Worm (Caenorhabditis elegans) whole organism, L1 larva: Measurements from ENCODE around the gene F08H9.4.
A peak's percentile ranks its signal among the peaks of the same experiment; 100 is the strongest.

Source experiments
- aha-1 ChIP-seq: fragments of 150-350 bp; optimal IDR thresholded peaks from 2 replicates; lab custom pipeline; 2014; ENCODE audit warnings: missing biosample characterization, missing genetic modification characterization
- alr-1 ChIP-seq: fragments of 200-800 bp; sonication (Bioruptor generic); optimal IDR thresholded peaks from 2 replicates; lab custom pipeline; 2018; ENCODE audit warnings: borderline replicate concordance, mild to moderate bottlenecking, missing genetic modification characterization, missing compliant biosample characterization
- aly-2 ChIP-seq: fragments of 150-350 bp; optimal IDR thresholded peaks from 2 replicates; lab custom pipeline; 2014; ENCODE audit warnings: missing biosample characterization, missing genetic modification characterization
- ceh-8 ChIP-seq: fragments of 200-800 bp; sonication (Bioruptor generic); optimal IDR thresholded peaks from 2 replicates; lab custom pipeline; 2018; ENCODE audit warnings: mild to moderate bottlenecking, missing genetic modification characterization, moderate library complexity, missing compliant biosample characterization
- ces-1 ChIP-seq: fragments of 150-350 bp; optimal IDR thresholded peaks from 2 replicates; lab custom pipeline; 2014; ENCODE audit warnings: missing biosample characterization, missing genetic modification reagents, missing genetic modification characterization
- dpl-1 ChIP-seq, 3 experiments: fragments of 150-350 bp in 2 of 3; sonication (generic microtip) in 1 of 3; optimal IDR thresholded peaks; 2 replicates each; lab custom pipeline; 2014 to 2017; ENCODE audit warnings: missing biosample characterization in 3 of 3, missing genetic modification characterization in 3 of 3, missing genetic modification reagents in 3 of 3
- dsc-1 ChIP-seq: sonication (generic microtip); optimal IDR thresholded peaks from 2 replicates; lab custom pipeline; 2016; ENCODE audit warnings: mild to moderate bottlenecking, missing genetic modification characterization, missing compliant biosample characterization
- efl-1 ChIP-seq, 4 experiments: fragments of 150-350 bp; optimal IDR thresholded peaks in 3 of 4; peaks in 1 of 4; 1 replicate in 1 of 4; 2 replicates in 3 of 4; lab custom pipeline; 2014; ENCODE audit warnings: missing biosample characterization in 2 of 4, missing genetic modification characterization in 2 of 4, missing genetic modification reagents in 2 of 4
- egl-27 ChIP-seq, 2 experiments: fragments of 150-350 bp in 1 of 2; sonication (generic microtip); optimal IDR thresholded peaks; 3 replicates each; lab custom pipeline; 2017 to 2018; ENCODE audit warnings: missing biosample characterization in 2 of 2, missing genetic modification characterization in 2 of 2, missing genetic modification reagents in 2 of 2
- elt-2 ChIP-seq: sonication (generic microtip); optimal IDR thresholded peaks from 2 replicates; lab custom pipeline; 2016; ENCODE audit warnings: missing genetic modification characterization, mild to moderate bottlenecking, inconsistent platforms, missing compliant biosample characterization, missing genetic modification reagents
- elt-3 ChIP-seq, 6 experiments: fragments of 150-350 bp in 1 of 6; sonication (generic microtip); optimal IDR thresholded peaks; 2 replicates each; lab custom pipeline; 2017 to 2018; ENCODE audit warnings: missing biosample characterization in 6 of 6, missing genetic modification characterization in 6 of 6, inconsistent platforms in 1 of 6
- fkh-10 ChIP-seq: sonication (generic microtip); optimal IDR thresholded peaks from 2 replicates; lab custom pipeline; 2017; ENCODE audit warnings: missing biosample characterization, missing genetic modification reagents, missing genetic modification characterization
- hlh-17 ChIP-seq: fragments of 200-800 bp; sonication (Bioruptor generic); optimal IDR thresholded peaks from 2 replicates; lab custom pipeline; 2018; ENCODE audit warnings: missing genetic modification characterization, mild to moderate bottlenecking, missing compliant biosample characterization, moderate library complexity, borderline replicate concordance
- hlh-4 ChIP-seq: sonication (generic microtip); optimal IDR thresholded peaks from 2 replicates; lab custom pipeline; 2016; ENCODE audit warnings: mild to moderate bottlenecking, missing genetic modification characterization, missing compliant biosample characterization
- irx-1 ChIP-seq: sonication (generic microtip); optimal IDR thresholded peaks from 2 replicates; lab custom pipeline; 2016; ENCODE audit warnings: missing genetic modification characterization, missing compliant biosample characterization
- lin-13 ChIP-seq: fragments of 150-350 bp; optimal IDR thresholded peaks from 2 replicates; lab custom pipeline; 2014; ENCODE audit warnings: missing biosample characterization, missing genetic modification reagents, missing genetic modification characterization
- lin-15B ChIP-seq: fragments of 150-350 bp; sonication (generic microtip); optimal IDR thresholded peaks from 3 replicates; lab custom pipeline; 2014; ENCODE audit warnings: missing biosample characterization, missing genetic modification characterization
- lsy-2 ChIP-seq, 2 experiments: fragments of 150-350 bp; optimal IDR thresholded peaks; 2 replicates each; lab custom pipeline; 2014; ENCODE audit warnings: missing biosample characterization in 2 of 2, missing genetic modification characterization in 2 of 2
- mdl-1 ChIP-seq, 2 experiments: fragments of 150-350 bp; optimal IDR thresholded peaks; 2 replicates each; lab custom pipeline; 2014 to 2017; ENCODE audit warnings: missing biosample characterization in 2 of 2, missing genetic modification characterization in 2 of 2, inconsistent platforms in 1 of 2
- mef-2 ChIP-seq: fragments of 150-350 bp; optimal IDR thresholded peaks from 2 replicates; lab custom pipeline; 2014; ENCODE audit warnings: missing biosample characterization, missing genetic modification characterization
- nhr-11 ChIP-seq: fragments of 150-350 bp; optimal IDR thresholded peaks from 2 replicates; lab custom pipeline; 2014; ENCODE audit warnings: missing biosample characterization, missing genetic modification characterization
- nhr-19 ChIP-seq: fragments of 200-800 bp; sonication (Bioruptor generic); conservative IDR thresholded peaks from 2 replicates; pipeline ENCODE4 v1.3.6; 2022; ENCODE audit warnings: missing genetic modification characterization, missing compliant biosample characterization
- nhr-20 ChIP-seq: sonication (generic microtip); optimal IDR thresholded peaks from 2 replicates; lab custom pipeline; 2016; ENCODE audit warnings: mild to moderate bottlenecking, missing genetic modification characterization, missing compliant biosample characterization
- nhr-28 ChIP-seq: fragments of 150-350 bp; optimal IDR thresholded peaks from 2 replicates; lab custom pipeline; 2014; ENCODE audit warnings: missing biosample characterization, missing genetic modification characterization
- nhr-47 ChIP-seq: sonication (generic microtip); optimal IDR thresholded peaks from 2 replicates; lab custom pipeline; 2016; ENCODE audit warnings: mild to moderate bottlenecking, missing genetic modification characterization, moderate library complexity, missing compliant biosample characterization
- nhr-77 ChIP-seq: fragments of 150-350 bp; optimal IDR thresholded peaks from 2 replicates; lab custom pipeline; 2014; ENCODE audit warnings: missing biosample characterization, missing genetic modification characterization
- nhr-90 ChIP-seq: sonication (generic microtip); optimal IDR thresholded peaks from 2 replicates; lab custom pipeline; 2016; ENCODE audit warnings: mild to moderate bottlenecking, missing genetic modification characterization, missing compliant biosample characterization; ENCODE audit not compliant: poor library complexity
- pqm-1 ChIP-seq: sonication (generic microtip); optimal IDR thresholded peaks from 3 replicates; lab custom pipeline; 2017; ENCODE audit warnings: missing biosample characterization, missing genetic modification characterization
- sptf-1 ChIP-seq: fragments of 150-350 bp; optimal IDR thresholded peaks from 2 replicates; lab custom pipeline; 2014; ENCODE audit warnings: missing biosample characterization, missing genetic modification characterization
- swsn-7 ChIP-seq: sonication (generic microtip); optimal IDR thresholded peaks from 2 replicates; lab custom pipeline; 2016; ENCODE audit warnings: missing genetic modification characterization, missing compliant biosample characterization
- unc-30 ChIP-seq: sonication (generic microtip); optimal IDR thresholded peaks from 2 replicates; lab custom pipeline; 2017; ENCODE audit warnings: missing biosample characterization, missing genetic modification characterization
- zag-1 ChIP-seq: fragments of 150-350 bp; optimal IDR thresholded peaks from 2 replicates; lab custom pipeline; 2014; ENCODE audit warnings: missing biosample characterization, missing genetic modification characterization

The F08H9.4 gene

ce11 chrV:14480533-14480932 lies 16.3 kb upstream of the F08H9.4 start:
- no peak for TF ChIP-seq unc-30 (tag; lab: Kevin White, UChicago)
- no peak for TF ChIP-seq nhr-19 (GFP tag; lab: Robert Waterston, UW)
- no peak for TF ChIP-seq lin-15B (tag; lab: Kevin White, UChicago)
- no peak for TF ChIP-seq hlh-4 (tag; lab: Kevin White, UChicago)
- TF ChIP-seq ces-1 (GFP tag; lab: Kevin White, UChicago): no peak
- no peak for TF ChIP-seq pqm-1 (tag; lab: Kevin White, UChicago)
- no peak for TF ChIP-seq dpl-1 (GFP tag; optimal IDR thresholded peaks at IDR 0.05; lab: Kevin White, UChicago)
- TF ChIP-seq ceh-8 (GFP tag; lab: Kevin White, UChicago): no peak
- TF ChIP-seq aha-1 (tag; lab: Kevin White, UChicago): no peak
- no peak for TF ChIP-seq nhr-47 (tag; lab: Kevin White, UChicago)

DNA sequence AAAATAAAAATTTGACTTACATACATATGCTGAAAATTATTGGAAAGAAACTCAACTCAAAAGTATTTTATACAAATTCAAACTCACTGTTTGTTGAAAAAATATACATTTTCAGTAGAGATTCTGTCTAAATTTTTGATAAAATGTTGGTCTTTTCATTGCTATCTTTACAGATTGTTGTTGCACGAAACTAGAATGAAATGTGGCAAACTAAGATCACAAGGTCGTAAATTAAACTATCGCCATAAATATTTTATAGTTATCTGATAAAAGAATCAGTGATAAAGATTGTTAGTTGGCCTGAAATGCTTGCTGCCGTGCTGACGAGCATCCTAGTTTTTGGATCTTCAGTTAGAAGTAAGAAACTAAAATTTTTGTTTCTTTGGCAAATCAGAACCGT lies 14.8 kb upstream of the F08H9.4 start, which contains the start of gene clec-55:
Gene clec-55, plus strand, starts transcription at position 301 of the 400 bp plus-strand sequence.
- TF ChIP-seq elt-2 (peak; percentile 40), nhr-11 (tag; lab: Kevin White, UChicago) (no peak)

DNA sequence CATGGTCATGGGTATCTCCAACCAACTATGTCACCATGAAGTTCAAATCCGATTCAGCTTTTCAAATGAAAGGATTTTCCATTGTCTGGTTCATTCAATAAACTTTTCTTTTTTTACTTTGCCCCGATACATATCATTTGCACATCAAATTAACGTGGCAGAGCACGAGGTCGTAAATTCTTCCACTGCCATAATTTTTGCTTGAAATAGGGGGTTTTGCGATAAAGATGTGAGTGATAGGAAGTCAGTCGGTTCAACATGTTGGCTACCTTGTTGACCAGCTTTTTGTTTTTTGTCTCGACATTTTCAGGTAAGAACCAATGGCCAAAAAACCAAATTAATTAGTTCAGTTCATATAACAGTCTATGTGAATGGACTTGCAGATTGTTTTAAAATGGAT lies 12.5 kb upstream of the F08H9.4 start, which contains the start of gene clec-54:
Gene clec-54, plus strand, starts transcription at position 224 of the 400 bp plus-strand sequence.
- TF ChIP-seq fkh-10 (GFP tag; lab: Kevin White, UChicago): no peak
- no peak for TF ChIP-seq mef-2 (tag; lab: Kevin White, UChicago)
- TF ChIP-seq elt-2: peak; percentile 52
- no peak for TF ChIP-seq lin-15B (tag; lab: Kevin White, UChicago)
- TF ChIP-seq dsc-1 (tag; lab: Kevin White, UChicago): no peak
- no peak for TF ChIP-seq irx-1 (tag; lab: Kevin White, UChicago)
- TF ChIP-seq swsn-7 (tag; lab: Kevin White, UChicago): no peak
- TF ChIP-seq efl-1 (optimal IDR thresholded peaks at IDR 0.05; lab: Kevin White, UChicago): no peak
- TF ChIP-seq efl-1 (GFP tag; optimal IDR thresholded peaks at IDR 0.05 in 1 of 2; lab: Kevin White, UChicago): peak in 1 of 2 experiments; percentile 63
- no peak for TF ChIP-seq lin-13 (GFP tag; lab: Kevin White, UChicago)

- no peak for TF ChIP-seq sptf-1 (tag; lab: Kevin White, UChicago)
- TF ChIP-seq alr-1 (tag; lab: Kevin White, UChicago): no peak
- TF ChIP-seq zag-1: no peak
- no peak for TF ChIP-seq nhr-90 (tag; lab: Kevin White, UChicago)
- no peak for TF ChIP-seq nhr-28 (tag; lab: Kevin White, UChicago)
- no peak for TF ChIP-seq nhr-20 (tag; lab: Kevin White, UChicago)
- no peak for TF ChIP-seq lin-13 (GFP tag; lab: Kevin White, UChicago)
These were observed 9.9 kb upstream of the F08H9.4 start, which contains the start of gene clec-56 for ce11 chrV:14474099-14474498. Gene clec-56 (plus strand): TSS chrV:14474399.

ce11 chrV:14472229-14472628 lies 8.0 kb upstream of the F08H9.4 start, which contains the start of gene clec-227:
Gene clec-227 (plus strand): TSS chrV:14472529.
- TF ChIP-seq nhr-77 (tag; lab: Kevin White, UChicago) (no peak), efl-1 (optimal IDR thresholded peaks at IDR 0.05; lab: Kevin White, UChicago) (no peak), efl-1 (GFP tag; optimal IDR thresholded peaks at IDR 0.05 in 1 of 2; lab: Kevin White, UChicago) (peak in 1 of 2 experiments; percentile 85)
- TF ChIP-seq, all 84 proteins: peak for 1

DNA sequence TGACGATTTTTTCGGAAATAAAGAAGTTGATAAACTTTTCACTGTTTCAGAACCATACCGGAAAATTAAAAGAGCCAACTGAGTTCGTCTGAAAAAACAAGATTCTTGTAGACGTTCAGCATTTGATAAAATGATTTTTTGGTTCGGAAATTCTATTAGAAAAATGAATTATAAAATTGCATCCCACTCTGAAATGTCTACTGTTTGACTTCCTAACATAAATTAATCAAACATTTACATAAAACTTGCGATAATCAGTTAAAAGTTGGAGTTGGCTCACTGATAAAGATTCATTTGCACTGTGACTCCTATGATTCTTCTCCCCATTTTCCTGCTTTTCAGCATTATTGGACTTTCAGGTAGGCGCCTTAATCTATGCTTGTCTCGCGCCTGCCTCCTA lies 4.7 kb upstream of the F08H9.4 start, which contains the start of gene clec-57:
Gene clec-57, plus strand, starts transcription at position 301 of the 400 bp plus-strand sequence.
- TF ChIP-seq egl-27 (tag; optimal IDR thresholded peaks at IDR 0.05; lab: Kevin White, UChicago) (no peak), aly-2 (tag; lab: Kevin White, UChicago) (no peak), dpl-1 (GFP tag; optimal IDR thresholded peaks at IDR 0.05; lab: Kevin White, UChicago) (no peak), hlh-17 (GFP tag; lab: Kevin White, UChicago) (no peak), zag-1 (no peak), lsy-2 (tag; optimal IDR thresholded peaks at IDR 0.05; lab: Kevin White, UChicago) (no peak), ces-1 (GFP tag; lab: Kevin White, UChicago) (no peak), nhr-77 (tag; lab: Kevin White, UChicago) (no peak), mdl-1 (tag; optimal IDR thresholded peaks at IDR 0.05; lab: Kevin White, UChicago) (no peak), elt-3 (tag; optimal IDR thresholded peaks at IDR 0.05; lab: Kevin White, UChicago) (no peak)
